Worm (Caenorhabditis elegans) whole organism, L4 larva: Measurements from ENCODE around the gene R144.10.
"Not testable (repeated sequence)": the region's sequence is repeated elsewhere in the genome, so short reads cannot be mapped to it uniquely, and the experiment has no call there.

ENCODE experiments used
- D1046.2 ChIP-seq: fragments of 200-800 bp; sonication (Bioruptor generic); IDR thresholded peaks from 2 replicates; pipeline ENCODE4 v1.3.6; 2022; ENCODE audit warnings: missing genetic modification characterization, missing compliant biosample characterization
- F37D6.2 ChIP-seq: sonication (generic microtip); optimal IDR thresholded peaks from 2 replicates; lab custom pipeline; 2016; ENCODE audit warnings: mild to moderate bottlenecking, missing genetic modification characterization, missing compliant biosample characterization
- T20F7.1 ChIP-seq: fragments of 200-800 bp; sonication (Bioruptor generic); optimal IDR thresholded peaks from 2 replicates; lab custom pipeline; 2018; ENCODE audit warnings: mild to moderate bottlenecking, missing genetic modification characterization, missing compliant biosample characterization
- T26A8.4 ChIP-seq: fragments of 200-800 bp; sonication (Bioruptor generic); IDR thresholded peaks from 2 replicates; pipeline ENCODE4 v1.3.6; 2022; ENCODE audit warnings: missing genetic modification characterization, missing compliant biosample characterization
- Y48G9A.11 ChIP-seq: fragments of 200-800 bp; sonication (Bioruptor generic); IDR thresholded peaks from 2 replicates; pipeline ENCODE4 v1.3.6; 2022; ENCODE audit warnings: missing genetic modification reagents, missing genetic modification characterization, missing compliant biosample characterization
- Y5F2A.4 ChIP-seq: fragments of 200-800 bp; sonication (Bioruptor generic); optimal IDR thresholded peaks from 2 replicates; lab custom pipeline; 2018; ENCODE audit warnings: mild to moderate bottlenecking, missing genetic modification characterization, missing compliant biosample characterization
- ZK337.2 ChIP-seq: fragments of 200-800 bp; sonication (Bioruptor generic); IDR thresholded peaks from 2 replicates; pipeline ENCODE4 v1.3.6; 2022; ENCODE audit warnings: missing genetic modification reagents, missing genetic modification characterization, missing compliant biosample characterization
- aha-1 ChIP-seq: fragments of 150-350 bp; peaks from one replicate; lab custom pipeline; 2014; ENCODE audit warnings: missing biosample characterization, missing genetic modification characterization
- arid-1 ChIP-seq: fragments of 200-800 bp; sonication (Bioruptor generic); conservative IDR thresholded peaks from 2 replicates; pipeline ENCODE4 v1.3.6; 2022; ENCODE audit warnings: missing genetic modification reagents, missing genetic modification characterization, missing compliant biosample characterization
- ceh-20 ChIP-seq: fragments of 200-800 bp; sonication (Bioruptor generic); IDR thresholded peaks from 2 replicates; pipeline ENCODE4 v1.3.6; 2022; ENCODE audit warnings: missing genetic modification reagents, missing genetic modification characterization, missing compliant biosample characterization
- ceh-32 ChIP-seq: sonication (generic microtip); optimal IDR thresholded peaks from 2 replicates; lab custom pipeline; 2016; ENCODE audit warnings: mild to moderate bottlenecking, missing genetic modification characterization, missing compliant biosample characterization; ENCODE audit not compliant: poor library complexity
- ceh-44 ChIP-seq: fragments of 200-800 bp; sonication (Bioruptor generic); IDR thresholded peaks from 2 replicates; pipeline ENCODE4 v1.3.6; 2022; ENCODE audit warnings: missing genetic modification reagents, missing genetic modification characterization, missing compliant biosample characterization
- ctbp-1 ChIP-seq: fragments of 200-800 bp; sonication (Bioruptor generic); IDR thresholded peaks from 2 replicates; pipeline ENCODE4 v1.3.6; 2022; ENCODE audit warnings: missing genetic modification reagents, missing genetic modification characterization, missing compliant biosample characterization
- dmd-6 ChIP-seq: fragments of 200-800 bp; sonication (Bioruptor generic); IDR thresholded peaks from 2 replicates; pipeline ENCODE4 v1.3.6; 2022; ENCODE audit warnings: missing genetic modification reagents, missing genetic modification characterization, missing compliant biosample characterization
- dmd-8 ChIP-seq: fragments of 200-800 bp; sonication (Bioruptor generic); IDR thresholded peaks from 2 replicates; pipeline ENCODE4 v1.3.6; 2022; ENCODE audit warnings: missing genetic modification characterization, missing compliant biosample characterization
- duxl-1 ChIP-seq: sonication (generic microtip); optimal IDR thresholded peaks from 2 replicates; lab custom pipeline; 2016; ENCODE audit warnings: mild to moderate bottlenecking, missing genetic modification characterization, moderate library complexity, missing compliant biosample characterization; ENCODE audit not compliant: poor library complexity
- egl-43 ChIP-seq: fragments of 200-800 bp; sonication (Bioruptor generic); IDR thresholded peaks from 2 replicates; pipeline ENCODE4 v1.3.6; 2022; ENCODE audit warnings: missing genetic modification reagents, missing genetic modification characterization, missing compliant biosample characterization
- gei-8 ChIP-seq: fragments of 200-800 bp; sonication (Bioruptor generic); optimal IDR thresholded peaks from 2 replicates; lab custom pipeline; 2018; ENCODE audit warnings: mild to moderate bottlenecking, missing genetic modification characterization, missing compliant biosample characterization
- hif-1 ChIP-seq, 2 experiments: sonication (generic microtip); optimal IDR thresholded peaks; 2 replicates each; lab custom pipeline; 2016 to 2017; ENCODE audit warnings: missing compliant biosample characterization in 2 of 2, missing genetic modification characterization in 2 of 2, missing genetic modification reagents in 2 of 2, missing genotype in 2 of 2, mild to moderate bottlenecking in 1 of 2
- hlh-11 ChIP-seq: fragments of 200-800 bp; sonication (Bioruptor generic); optimal IDR thresholded peaks from 2 replicates; lab custom pipeline; 2018; ENCODE audit warnings: mild to moderate bottlenecking, missing genetic modification characterization, missing compliant biosample characterization
- hlh-30 ChIP-seq: sonication (generic microtip); optimal IDR thresholded peaks from 2 replicates; lab custom pipeline; 2017; ENCODE audit warnings: antibody characterized with exemption, mild to moderate bottlenecking, missing genetic modification characterization, missing compliant biosample characterization; ENCODE audit not compliant: insufficient read depth
- hmg-1.1 ChIP-seq: fragments of 200-800 bp; sonication (Bioruptor generic); IDR thresholded peaks from 2 replicates; pipeline ENCODE4 v1.3.6; 2022; ENCODE audit warnings: missing genetic modification reagents, missing genetic modification characterization, missing compliant biosample characterization
- jun-1 ChIP-seq: fragments of 150-350 bp; optimal IDR thresholded peaks from 2 replicates; lab custom pipeline; 2014; ENCODE audit warnings: missing biosample characterization, missing genetic modification reagents, missing genetic modification characterization
- lim-7 ChIP-seq: fragments of 200-800 bp; sonication (Bioruptor generic); IDR thresholded peaks from 2 replicates; pipeline ENCODE4 v1.3.6; 2022; ENCODE audit warnings: missing genetic modification characterization, missing compliant biosample characterization
- lsy-2 ChIP-seq, 2 experiments: fragments of 150-350 bp in 1 of 2; sonication (generic microtip) in 1 of 2; optimal IDR thresholded peaks; 2 replicates each; lab custom pipeline; 2014 to 2017; ENCODE audit warnings: missing biosample characterization in 2 of 2, missing genetic modification characterization in 2 of 2
- madf-9 ChIP-seq: fragments of 200-800 bp; sonication (Bioruptor generic); conservative IDR thresholded peaks from 2 replicates; pipeline ENCODE4 v1.3.6; 2022; ENCODE audit warnings: missing genetic modification reagents, missing genetic modification characterization, missing compliant biosample characterization
- mes-2 ChIP-seq: sonication (generic microtip); optimal IDR thresholded peaks from 2 replicates; lab custom pipeline; 2016; ENCODE audit warnings: missing genotype, mild to moderate bottlenecking, missing genetic modification characterization, missing compliant biosample characterization; ENCODE audit not compliant: poor library complexity, severe bottlenecking
- mxl-2 ChIP-seq: fragments of 200-800 bp; sonication (Bioruptor generic); conservative IDR thresholded peaks from 2 replicates; pipeline ENCODE4 v1.3.6; 2022; ENCODE audit warnings: missing genetic modification reagents, missing genetic modification characterization, missing compliant biosample characterization
- mxl-3 ChIP-seq: fragments of 200-800 bp; sonication (Bioruptor generic); optimal IDR thresholded peaks from 2 replicates; lab custom pipeline; 2018; ENCODE audit warnings: mild to moderate bottlenecking, missing genetic modification characterization, missing compliant biosample characterization
- nhr-11 ChIP-seq: fragments of 150-350 bp; optimal IDR thresholded peaks from 2 replicates; lab custom pipeline; 2014; ENCODE audit warnings: missing biosample characterization, missing genetic modification characterization
- nhr-42 ChIP-seq: fragments of 200-800 bp; sonication (Bioruptor generic); IDR thresholded peaks from 2 replicates; pipeline ENCODE4 v1.3.6; 2022; ENCODE audit warnings: missing genetic modification characterization, missing compliant biosample characterization
- nhr-48 ChIP-seq: sonication (generic microtip); optimal IDR thresholded peaks from 2 replicates; lab custom pipeline; 2016; ENCODE audit warnings: mild to moderate bottlenecking, missing genetic modification characterization, missing compliant biosample characterization
- nhr-6 ChIP-seq: fragments of 150-350 bp; optimal IDR thresholded peaks from 2 replicates; lab custom pipeline; 2014; ENCODE audit warnings: missing biosample characterization, missing genetic modification characterization
- nhr-77 ChIP-seq: fragments of 150-350 bp; optimal IDR thresholded peaks from 2 replicates; lab custom pipeline; 2014; ENCODE audit warnings: missing biosample characterization, missing genetic modification characterization
- php-3 ChIP-seq: fragments of 200-800 bp; sonication (Bioruptor generic); IDR thresholded peaks from 2 replicates; pipeline ENCODE4 v1.3.6; 2022; ENCODE audit warnings: missing genetic modification reagents, missing genetic modification characterization, missing compliant biosample characterization
- rbr-2 ChIP-seq: sonication (generic microtip); optimal IDR thresholded peaks from 2 replicates; lab custom pipeline; 2016; ENCODE audit warnings: missing genotype, missing genetic modification characterization, missing compliant biosample characterization
- saeg-2 ChIP-seq: fragments of 200-800 bp; sonication (Bioruptor generic); IDR thresholded peaks from 2 replicates; pipeline ENCODE4 v1.3.6; 2022; ENCODE audit warnings: missing genetic modification reagents, missing genetic modification characterization, missing compliant biosample characterization
- sdz-12 ChIP-seq: fragments of 200-800 bp; sonication (Bioruptor generic); optimal IDR thresholded peaks from 2 replicates; lab custom pipeline; 2018; ENCODE audit warnings: mild to moderate bottlenecking, missing genetic modification characterization, missing compliant biosample characterization
- snpc-1.2 ChIP-seq: fragments of 200-800 bp; sonication (Bioruptor generic); IDR thresholded peaks from 2 replicates; pipeline ENCODE4 v1.3.6; 2022; ENCODE audit warnings: missing genetic modification reagents, missing genetic modification characterization, missing compliant biosample characterization
- spr-1 ChIP-seq: sonication (generic microtip); optimal IDR thresholded peaks from 2 replicates; lab custom pipeline; 2016; ENCODE audit warnings: mild to moderate bottlenecking, missing genetic modification characterization, missing compliant biosample characterization
- spr-3 ChIP-seq: fragments of 200-800 bp; sonication (Bioruptor generic); optimal IDR thresholded peaks from 2 replicates; lab custom pipeline; 2018; ENCODE audit warnings: mild to moderate bottlenecking, missing genetic modification characterization, missing compliant biosample characterization
- tag-97 ChIP-seq: fragments of 200-800 bp; sonication (Bioruptor generic); IDR thresholded peaks from 2 replicates; pipeline ENCODE4 v1.3.6; 2022; ENCODE audit warnings: missing genetic modification characterization, missing compliant biosample characterization
- tra-1 ChIP-seq: fragments of 200-800 bp; sonication (Bioruptor generic); IDR thresholded peaks from 2 replicates; pipeline ENCODE4 v1.3.6; 2022; ENCODE audit warnings: missing genetic modification reagents, missing genetic modification characterization, missing compliant biosample characterization
- unc-130 ChIP-seq: sonication (generic microtip); optimal IDR thresholded peaks from 2 replicates; lab custom pipeline; 2016; ENCODE audit warnings: missing genetic modification reagents, missing genetic modification characterization, missing compliant biosample characterization
- unc-62 ChIP-seq, 3 experiments: fragments of 150-350 bp in 1 of 3; sonication (generic microtip); optimal IDR thresholded peaks in 2 of 3; peaks in 1 of 3; 1 replicate in 1 of 3; 2 replicates in 2 of 3; lab custom pipeline; 2014 to 2017; ENCODE audit warnings: missing biosample characterization in 3 of 3, missing genetic modification characterization in 3 of 3, missing genetic modification reagents in 3 of 3, missing genotype in 1 of 3
- zfp-3 ChIP-seq: fragments of 200-800 bp; sonication (Bioruptor generic); conservative IDR thresholded peaks from 2 replicates; pipeline ENCODE4 v1.3.6; 2022; ENCODE audit warnings: missing genetic modification reagents, missing genetic modification characterization, missing compliant biosample characterization
- zip-11 ChIP-seq: fragments of 200-800 bp; sonication (Bioruptor generic); IDR thresholded peaks from 2 replicates; pipeline ENCODE4 v1.3.6; 2022; ENCODE audit warnings: missing genetic modification characterization, missing compliant biosample characterization
- zip-2 ChIP-seq: fragments of 150-350 bp; optimal IDR thresholded peaks from 2 replicates; lab custom pipeline; 2014; ENCODE audit warnings: missing biosample characterization, missing genetic modification characterization

The R144.10 gene

ce11 chrIII:5031375-5031836 is 29.3 kb upstream of the R144.10 start:
- TF ChIP-seq spr-1 (tag; lab: Kevin White, UChicago) = peak; percentile 81
- peak; percentile 86 for TF ChIP-seq tra-1 (GFP tag; lab: Robert Waterston, UW)
- peak; percentile 47 for TF ChIP-seq duxl-1
- peak; percentile 50; the same call in 1 of the 2 replicates for TF ChIP-seq nhr-42 (GFP tag; lab: Robert Waterston, UW)
- peak; percentile 68; the same call in 1 of the 2 replicates for TF ChIP-seq Y48G9A.11 (GFP tag; lab: Robert Waterston, UW)
- TF ChIP-seq ZK337.2 (GFP tag; lab: Robert Waterston, UW) = peak; percentile 58; the same call in 1 of the 2 replicates
- 0 out of 2 replicates have a peak, but pooled peaks have one; percentile 54 for TF ChIP-seq zfp-3
- TF ChIP-seq ceh-20 (GFP tag; lab: Robert Waterston, UW) = peak; percentile 86
- TF ChIP-seq tag-97 = peak; percentile 77; the same call in 1 of the 2 replicates
- TF ChIP-seq madf-9 (GFP tag; lab: Robert Waterston, UW) = peak; percentile 77
- peak; percentile 97 for TF ChIP-seq hmg-1.1 (GFP tag; lab: Robert Waterston, UW)
- TF ChIP-seq lsy-2 (tag; optimal IDR thresholded peaks at IDR 0.05; lab: Kevin White, UChicago) = peak in 1 of 2 experiments; percentile 53
- peak; percentile 32 to 48 for TF ChIP-seq hif-1 (tag; optimal IDR thresholded peaks at IDR 0.05; lab: Kevin White, UChicago)
- TF ChIP-seq T26A8.4 (GFP tag; lab: Robert Waterston, UW) = peak; percentile 94
- peak; percentile 67 for TF ChIP-seq T20F7.1 (GFP tag; lab: Kevin White, UChicago)
- peak; percentile 65; the same call in 1 of the 2 replicates for TF ChIP-seq dmd-8 (GFP tag; lab: Robert Waterston, UW)
- TF ChIP-seq D1046.2 (GFP tag; lab: Robert Waterston, UW) = 0 out of 2 replicates have a peak, but pooled peaks have one; percentile 52
- TF ChIP-seq hlh-30 = peak; percentile 65
- peak; percentile 90 for TF ChIP-seq ctbp-1 (GFP tag; lab: Robert Waterston, UW)
- TF ChIP-seq sdz-12 (GFP tag; lab: Kevin White, UChicago) = peak; percentile 86
- TF ChIP-seq egl-43 (GFP tag; lab: Robert Waterston, UW) = peak; percentile 97
- peak; percentile 76 for TF ChIP-seq mes-2 (tag; lab: Kevin White, UChicago)
- TF ChIP-seq aha-1 (tag; lab: Kevin White, UChicago) = peak; percentile 93
- peak; percentile 75 for TF ChIP-seq gei-8 (GFP tag; lab: Kevin White, UChicago)
- TF ChIP-seq nhr-6 (tag; lab: Kevin White, UChicago) = peak; percentile 23
- peak; percentile 50 for TF ChIP-seq nhr-11 (tag; lab: Kevin White, UChicago)
- peak; percentile 84 for TF ChIP-seq F37D6.2 (tag; lab: Kevin White, UChicago)
- peak; percentile 69 for TF ChIP-seq php-3 (GFP tag; lab: Robert Waterston, UW)
- TF ChIP-seq ceh-32 (tag; lab: Kevin White, UChicago) = peak; percentile 47
- peak; percentile 68 for TF ChIP-seq spr-3 (GFP tag; lab: Kevin White, UChicago)
- peak; percentile 78 for TF ChIP-seq lim-7 (GFP tag; lab: Robert Waterston, UW)
- peak; percentile 47 for TF ChIP-seq jun-1 (tag; lab: Kevin White, UChicago)
- peak; percentile 92 for TF ChIP-seq arid-1
- TF ChIP-seq snpc-1.2 = peak; percentile 81; the same call in 1 of the 2 replicates
- peak; percentile 24 for TF ChIP-seq zip-2 (tag; lab: Kevin White, UChicago)
- TF ChIP-seq rbr-2 (tag; lab: Kevin White, UChicago) = peak; percentile 90
- peak; percentile 8 for TF ChIP-seq nhr-77 (tag; lab: Kevin White, UChicago)
- peak; percentile 70 for TF ChIP-seq Y5F2A.4 (GFP tag; lab: Kevin White, UChicago)
- TF ChIP-seq unc-130 (GFP tag; lab: Kevin White, UChicago) = peak; percentile 69
- TF ChIP-seq hlh-11 (tag; lab: Kevin White, UChicago) = peak; percentile 76
- TF ChIP-seq unc-62 (GFP tag; optimal IDR thresholded peaks at IDR 0.05 in 1 of 2; lab: Kevin White, UChicago) = peak in 1 of 2 experiments; percentile 76
- not testable (repeated sequence) for TF ChIP-seq unc-62 (tag; optimal IDR thresholded peaks at IDR 0.05; lab: Kevin White, UChicago)
- 0 out of 2 replicates have a peak, but pooled peaks have one; percentile 60 for TF ChIP-seq zip-11 (GFP tag; lab: Robert Waterston, UW)
- peak; percentile 88 for TF ChIP-seq dmd-6 (GFP tag; lab: Robert Waterston, UW)
- peak; percentile 70 for TF ChIP-seq mxl-2
- peak; percentile 91 for TF ChIP-seq mxl-3 (GFP tag; lab: Kevin White, UChicago)
- peak; percentile 63 for TF ChIP-seq nhr-48 (tag; lab: Kevin White, UChicago)
- TF ChIP-seq ceh-44 (GFP tag; lab: Robert Waterston, UW) = peak; percentile 68; the same call in 1 of the 2 replicates
- peak; percentile 63; the same call in 1 of the 2 replicates for TF ChIP-seq saeg-2 (GFP tag; lab: Robert Waterston, UW)
